Worm (Caenorhabditis elegans): ENCODE results near the gene ptr-16.

The ptr-16 gene

ce11 chrV:1199219-1199889, 33.8 kb downstream of the ptr-16 start, which contains the start of gene Y50D4A.6:
Gene Y50D4A.6 (minus strand): TSS chrV:1199269.
- no peak for TF ChIP-seq attf-4 (tag; optimal IDR thresholded peaks at IDR 0.05)
- TF ChIP-seq set-16 (GFP tag; IDR thresholded peaks at IDR 0.05): peak; percentile 96
- TF ChIP-seq zip-11 (GFP tag; IDR thresholded peaks at IDR 0.05): no peak
- no peak for TF ChIP-seq sdz-12 (GFP tag; optimal IDR thresholded peaks at IDR 0.05)
- TF ChIP-seq nhr-48 (tag; optimal IDR thresholded peaks at IDR 0.05): no peak
- TF ChIP-seq hlh-11 (tag; optimal IDR thresholded peaks at IDR 0.05): no peak
- no peak for TF ChIP-seq zfp-3 (GFP tag; conservative IDR thresholded peaks at IDR 0.05)
- peak; percentile 61; the same call in 1 of the 2 replicates for TF ChIP-seq egl-43 (GFP tag; IDR thresholded peaks at IDR 0.05)

ce11 chrV:1201717-1202116, 36.2 kb downstream of the ptr-16 start:
- TF ChIP-seq set-16 (GFP tag; IDR thresholded peaks at IDR 0.05) (no peak), ama-1 (optimal IDR thresholded peaks at IDR 0.05) (no peak), nhr-76 (tag; optimal IDR thresholded peaks at IDR 0.05) (no peak), madf-5 (GFP tag; IDR thresholded peaks at IDR 0.05) (no peak), saeg-2 (GFP tag; IDR thresholded peaks at IDR 0.05) (no peak), ceh-20 (GFP tag; IDR thresholded peaks at IDR 0.05) (no peak), zip-11 (GFP tag; IDR thresholded peaks at IDR 0.05) (no peak), ceh-62 (tag; optimal IDR thresholded peaks at IDR 0.05) (no peak), daf-12 (tag; optimal IDR thresholded peaks at IDR 0.05) (no peak)

ce11 chrV:1206971-1207370, 41.5 kb downstream of the ptr-16 start, which contains the start of gene Y50D4A.5:
Gene Y50D4A.5 (plus strand): TSS chrV:1207307.
- TF ChIP-seq egl-27 (tag; optimal IDR thresholded peaks at IDR 0.05) (no peak), mes-2 (tag; optimal IDR thresholded peaks at IDR 0.05; ENCODE audit: poor library complexity, severe bottlenecking) (peak; percentile 37), Y75B8A.6 (GFP tag; IDR thresholded peaks at IDR 0.05) (no peak), hlh-30 (tag; optimal IDR thresholded peaks at IDR 0.05; ENCODE audit: insufficient read depth) (no peak), lin-13 (GFP tag; optimal IDR thresholded peaks at IDR 0.05) (no peak), php-3 (GFP tag; IDR thresholded peaks at IDR 0.05) (no peak), nhr-10 (tag; optimal IDR thresholded peaks at IDR 0.05) (no peak), dmd-8 (GFP tag; IDR thresholded peaks at IDR 0.05) (no peak), hmg-1.1 (GFP tag; IDR thresholded peaks at IDR 0.05) (peak; percentile 50; the same call in 1 of the 2 replicates), rbr-2 (tag; optimal IDR thresholded peaks at IDR 0.05) (no peak), ceh-62 (tag; optimal IDR thresholded peaks at IDR 0.05) (no peak), lin-38 (GFP tag; IDR thresholded peaks at IDR 0.05) (peak; percentile 69), nhr-42 (GFP tag; IDR thresholded peaks at IDR 0.05) (no peak), spr-3 (GFP tag; optimal IDR thresholded peaks at IDR 0.05) (no peak), madf-5 (GFP tag; IDR thresholded peaks at IDR 0.05) (no peak), T20F7.1 (GFP tag; optimal IDR thresholded peaks at IDR 0.05) (no peak), vab-7 (GFP tag; IDR thresholded peaks at IDR 0.05) (no peak), dve-1 (tag; optimal IDR thresholded peaks at IDR 0.05; ENCODE audit: insufficient read depth) (no peak), snpc-1.2 (GFP tag; IDR thresholded peaks at IDR 0.05) (no peak), gei-8 (GFP tag; optimal IDR thresholded peaks at IDR 0.05) (no peak), nhr-41 (GFP tag; IDR thresholded peaks at IDR 0.05) (no peak), lin-15B (tag; optimal IDR thresholded peaks at IDR 0.05) (no peak), fos-1 (tag; optimal IDR thresholded peaks at IDR 0.05) (no peak), sdz-12 (GFP tag; optimal IDR thresholded peaks at IDR 0.05) (no peak), dpl-1 (GFP tag; optimal IDR thresholded peaks at IDR 0.05) (peak; percentile 31)

All from whole organism, L4 larva.